Fruit fly (Drosophila melanogaster) S2 (cell line): ENCODE data around the gene Sap130.

Experiments used
- CG8478 ChIP-seq: fragments of >200 bp; optimal IDR thresholded peaks from 2 replicates; lab custom pipeline; 2018
- CTCF ChIP-seq, 2 experiments: fragments of >200 bp; optimal IDR thresholded peaks; 2 replicates each; lab custom pipeline; 2018

Sap130 gene

dm6 chr3L:12805660-12806289 lies at the start of gene Sap130:
Gene Sap130, plus strand, starts transcription at chr3L:12805902.
- TF ChIP-seq CG8478 (lab: Kevin White, UChicago) = no peak
- peak; percentile 35 for TF ChIP-seq CTCF (optimal IDR thresholded peaks at IDR 0.05; lab: Kevin White, UChicago)

DNA sequence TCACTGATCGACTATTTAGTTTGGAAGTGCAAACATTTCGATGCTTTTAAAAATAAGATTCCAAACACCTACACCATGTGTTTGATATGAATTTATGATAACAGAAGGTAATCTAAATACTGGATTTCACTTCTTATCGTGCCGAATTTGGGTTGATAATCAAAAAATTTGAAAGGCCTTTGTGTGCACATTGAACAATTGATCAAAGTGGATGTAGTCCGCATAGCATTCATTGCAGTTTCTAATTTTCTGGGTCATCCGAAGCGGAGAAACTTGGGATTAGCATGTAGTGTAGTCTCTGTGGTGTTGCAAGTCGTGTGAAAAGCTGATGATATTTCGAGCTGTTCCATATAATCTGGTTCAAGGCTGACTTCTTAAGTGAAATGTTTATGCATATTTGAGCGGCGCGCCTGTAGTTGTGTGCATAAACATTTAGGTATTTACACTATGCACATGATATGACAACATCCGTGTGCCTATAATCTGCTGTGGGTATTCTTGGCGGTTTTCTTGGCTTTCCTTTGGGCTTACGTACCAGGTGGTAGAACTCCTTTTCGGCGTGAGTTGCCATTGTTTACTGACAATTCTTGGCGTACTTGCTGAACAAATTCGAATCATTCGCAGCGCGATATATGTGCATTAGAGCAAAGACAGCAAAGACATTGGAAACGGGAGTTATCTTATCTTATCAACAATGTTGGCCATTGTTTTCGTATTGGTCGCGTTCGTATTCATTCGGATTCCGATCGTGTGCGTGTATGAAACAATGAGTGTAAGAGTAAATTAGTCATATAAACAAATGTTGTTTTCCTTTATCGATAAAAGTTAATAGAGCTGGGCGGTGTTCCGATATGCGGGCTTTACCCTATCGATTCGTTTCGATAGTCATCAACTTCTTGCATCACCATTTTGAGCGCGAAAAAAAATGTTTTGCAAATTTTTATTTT lies 32.7 kb upstream of the Sap130 start, which contains the start of gene Hip1:
Gene Hip1 (minus strand): TSS at position 834 of the 947 bp plus-strand sequence.
- TF ChIP-seq CTCF (optimal IDR thresholded peaks at IDR 0.05; lab: Kevin White, UChicago) = no peak
- TF ChIP-seq CG8478 (lab: Kevin White, UChicago) = no peak

DNA sequence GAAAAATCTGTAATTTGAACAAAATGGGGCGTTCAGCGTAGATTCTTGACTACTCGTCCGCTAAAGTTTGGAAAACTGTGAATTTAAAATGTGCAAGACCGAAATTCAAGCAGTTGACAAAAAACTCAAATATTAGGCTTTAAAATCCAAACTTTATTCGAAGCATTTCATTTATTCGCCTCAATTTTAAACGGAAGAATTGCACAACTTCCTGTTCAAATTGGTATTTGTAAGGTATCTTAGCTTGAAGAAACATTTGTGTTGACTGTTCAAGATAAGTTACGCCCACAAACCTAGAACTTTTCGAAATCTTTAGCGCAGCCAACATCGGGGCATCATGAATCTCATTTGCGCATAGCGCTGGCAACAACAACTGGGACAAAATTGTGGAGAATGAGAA lies 27.1 kb upstream of the Sap130 start, which contains the start of gene CG32106:
Gene CG32106 (minus strand): TSS at position 101 of the 400 bp plus-strand sequence.
- TF ChIP-seq CG8478 (lab: Kevin White, UChicago) (no peak), CTCF (optimal IDR thresholded peaks at IDR 0.05; lab: Kevin White, UChicago) (no peak)

DNA sequence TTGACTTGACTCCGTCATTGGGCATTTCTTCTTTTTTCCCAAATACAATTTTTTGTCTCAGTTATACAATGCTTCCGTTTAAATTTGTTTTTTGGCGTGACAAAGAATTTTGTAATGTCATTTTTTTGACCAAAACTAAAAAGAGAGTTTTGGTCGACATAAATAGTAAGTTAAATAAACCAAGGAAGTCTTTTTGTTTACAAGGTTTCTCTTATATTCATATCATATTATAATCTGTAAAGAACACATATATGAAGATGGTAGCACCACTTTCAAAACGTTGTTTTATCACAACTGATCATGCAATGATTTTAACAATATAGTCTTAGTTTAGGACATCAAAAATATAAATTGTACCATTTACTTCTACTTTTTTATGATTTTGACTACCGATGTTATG lies 24.7 kb upstream of the Sap130 start, which contains the start of the genes CG10969 and CG17666:
Gene CG10969 (minus strand): TSS at position 101 of the 400 bp plus-strand sequence.
Gene CG17666 (plus strand): TSS at position 329 of the 400 bp plus-strand sequence.
- no peak for TF ChIP-seq CTCF (optimal IDR thresholded peaks at IDR 0.05; lab: Kevin White, UChicago)
- TF ChIP-seq CG8478 (lab: Kevin White, UChicago) = no peak

dm6 chr3L:12789875-12790373 lies 15.8 kb upstream of the Sap130 start, which contains the start of gene CG42709:
Gene CG42709, plus strand, starts transcription at chr3L:12790192.
- TF ChIP-seq CG8478 (lab: Kevin White, UChicago) = no peak
- TF ChIP-seq CTCF (optimal IDR thresholded peaks at IDR 0.05; lab: Kevin White, UChicago) = no peak

- TF ChIP-seq CG8478 (lab: Kevin White, UChicago) (no peak), CTCF (optimal IDR thresholded peaks at IDR 0.05; lab: Kevin White, UChicago) (no peak)
These were observed 14.7 kb upstream of the Sap130 start for dm6 chr3L:12790783-12791678.

- TF ChIP-seq CTCF (optimal IDR thresholded peaks at IDR 0.05; lab: Kevin White, UChicago) (no peak), CG8478 (lab: Kevin White, UChicago) (no peak)
These were observed 13.9 kb upstream of the Sap130 start for dm6 chr3L:12791679-12792229.

dm6 chr3L:12792933-12793448 lies 12.7 kb upstream of the Sap130 start:
- TF ChIP-seq CTCF (optimal IDR thresholded peaks at IDR 0.05; lab: Kevin White, UChicago) = no peak
- TF ChIP-seq CG8478 (lab: Kevin White, UChicago) = no peak

DNA sequence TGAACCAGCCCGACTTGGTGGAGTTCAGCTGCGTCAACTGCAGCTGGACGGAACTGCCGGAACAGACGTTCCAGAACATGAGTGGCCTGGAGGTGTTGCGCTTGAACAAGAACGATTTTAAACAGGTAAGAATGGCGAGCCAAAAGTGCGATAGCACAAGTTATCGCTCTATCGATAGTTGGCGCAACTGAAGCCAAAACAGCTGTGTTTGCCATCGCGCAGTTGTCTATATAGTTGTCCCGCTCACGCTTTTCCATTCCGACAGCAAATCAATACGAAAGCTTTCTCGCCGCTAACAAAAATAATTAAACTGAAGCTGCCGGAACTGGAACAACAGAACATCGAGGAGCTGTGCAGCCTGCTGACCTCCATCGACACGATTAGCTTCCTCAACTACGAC lies 11.2 kb upstream of the Sap130 start:
- TF ChIP-seq CTCF (optimal IDR thresholded peaks at IDR 0.05; lab: Kevin White, UChicago) (no peak), CG8478 (lab: Kevin White, UChicago) (no peak)

DNA sequence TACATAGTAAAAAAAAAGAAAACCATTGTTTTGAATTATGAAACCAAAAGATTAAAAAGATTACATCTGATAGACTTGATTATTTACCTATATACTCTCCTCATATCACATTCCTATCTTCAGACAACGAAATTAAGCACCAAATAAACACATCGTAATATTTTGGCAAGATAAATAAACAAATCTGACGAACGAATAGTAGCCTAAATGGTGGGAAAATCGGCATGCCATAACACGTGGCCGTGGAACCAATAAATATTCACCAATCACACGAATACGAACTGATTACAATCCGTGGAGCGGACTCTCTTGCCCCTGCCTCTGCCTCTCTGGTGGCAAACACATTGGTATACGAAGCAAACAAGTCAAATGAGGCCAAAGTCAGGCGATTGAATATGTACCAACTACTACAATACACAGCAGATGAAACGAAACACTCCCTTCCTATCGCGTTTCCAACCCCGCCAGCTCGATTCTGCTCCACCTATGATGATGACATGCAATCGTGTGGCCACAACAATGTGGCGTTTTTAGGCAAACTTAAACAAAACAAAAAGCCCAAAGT lies 9.5 kb upstream of the Sap130 start:
- no peak for TF ChIP-seq CG8478 (lab: Kevin White, UChicago)
- TF ChIP-seq CTCF (optimal IDR thresholded peaks at IDR 0.05; lab: Kevin White, UChicago) = no peak

- no peak for TF ChIP-seq CG8478 (lab: Kevin White, UChicago)
- TF ChIP-seq CTCF (optimal IDR thresholded peaks at IDR 0.05; lab: Kevin White, UChicago) = no peak
These were observed 6.8 kb upstream of the Sap130 start for dm6 chr3L:12798795-12799311.

dm6 chr3L:12799431-12800147 lies 6.1 kb upstream of the Sap130 start:
- TF ChIP-seq CTCF (optimal IDR thresholded peaks at IDR 0.05; lab: Kevin White, UChicago) (no peak), CG8478 (lab: Kevin White, UChicago) (no peak)
